Fruit fly (Drosophila melanogaster) whole organism, prepupa: ENCODE data around the gene p130CAS.

Source experiments
- CG10631 ChIP-seq: fragments of 200-800 bp; sonication (Bioruptor generic); optimal IDR thresholded peaks from 2 replicates; lab custom pipeline; 2016; ENCODE audit warnings: missing biosample characterization, missing genetic modification characterization
- CG11294 ChIP-seq: fragments of 200-800 bp; sonication (Bioruptor generic); IDR thresholded peaks from 2 replicates; pipeline ENCODE4 v1.3.6; 2022; ENCODE audit warnings: missing biosample characterization, missing genetic modification characterization
- CG11762 ChIP-seq: fragments of 200-800 bp; sonication (Bioruptor generic); optimal IDR thresholded peaks from 3 replicates; lab custom pipeline; 2016; ENCODE audit warnings: missing biosample characterization, missing genetic modification characterization; ENCODE audit not compliant: insufficient read depth
- CG11902 ChIP-seq: fragments of 200-800 bp; sonication (Bioruptor generic); optimal IDR thresholded peaks from 3 replicates; lab custom pipeline; 2016; ENCODE audit warnings: missing biosample characterization, missing genetic modification characterization
- CG1621 ChIP-seq: fragments of 200-800 bp; sonication (Bioruptor generic); optimal IDR thresholded peaks from 3 replicates; lab custom pipeline; 2018; ENCODE audit warnings: missing biosample characterization, mild to moderate bottlenecking, missing genetic modification characterization
- CG3032 ChIP-seq: fragments of 200-800 bp; optimal IDR thresholded peaks from 2 replicates; lab custom pipeline; 2019; ENCODE audit warnings: missing biosample characterization, mild to moderate bottlenecking, missing genetic modification characterization, moderate library complexity
- CG31627 ChIP-seq: fragments of 200-800 bp; sonication (Bioruptor generic); optimal IDR thresholded peaks from 3 replicates; lab custom pipeline; 2016; ENCODE audit warnings: missing biosample characterization, missing genetic modification characterization
- CG34406 ChIP-seq: fragments of 200-800 bp; sonication (Bioruptor generic); optimal IDR thresholded peaks from 3 replicates; lab custom pipeline; 2016; ENCODE audit warnings: missing biosample characterization, missing genetic modification characterization
- CG4318 ChIP-seq: fragments of 200-800 bp; sonication (Bioruptor generic); optimal IDR thresholded peaks from 3 replicates; lab custom pipeline; 2017; ENCODE audit warnings: missing biosample characterization, mild to moderate bottlenecking, missing genetic modification characterization
- CG6163 ChIP-seq: fragments of 200-800 bp; sonication (Bioruptor generic); IDR thresholded peaks from 3 replicates; pipeline ENCODE4 v1.3.6; 2022; ENCODE audit warnings: missing biosample characterization, missing genetic modification characterization
- CG6276 ChIP-seq: fragments of 200-800 bp; sonication (Bioruptor generic); optimal IDR thresholded peaks from 2 replicates; lab custom pipeline; 2017; ENCODE audit warnings: missing biosample characterization, mild to moderate bottlenecking, missing genetic modification characterization
- CG6792 ChIP-seq: fragments of 200-800 bp; sonication (Bioruptor generic); optimal IDR thresholded peaks from 3 replicates; lab custom pipeline; 2016; ENCODE audit warnings: missing biosample characterization, missing genetic modification characterization
- CG6854 ChIP-seq: fragments of 200-800 bp; sonication (Bioruptor generic); optimal IDR thresholded peaks from 2 replicates; lab custom pipeline; 2017; ENCODE audit warnings: missing biosample characterization, mild to moderate bottlenecking, missing genetic modification characterization
- CG7368 ChIP-seq: fragments of 200-800 bp; sonication (Bioruptor generic); optimal IDR thresholded peaks from 3 replicates; lab custom pipeline; 2016; ENCODE audit warnings: missing biosample characterization, missing genetic modification characterization
- CG8119 ChIP-seq: fragments of 200-800 bp; sonication (Bioruptor generic); IDR thresholded peaks from 3 replicates; pipeline ENCODE4 v1.3.6; 2022; ENCODE audit warnings: missing biosample characterization, missing genetic modification characterization
- CG8319 ChIP-seq: fragments of 200-800 bp; sonication (Bioruptor generic); optimal IDR thresholded peaks from 3 replicates; lab custom pipeline; 2016; ENCODE audit warnings: missing biosample characterization, missing genetic modification characterization
- CG8632 ChIP-seq: fragments of 200-800 bp; sonication (Bioruptor generic); optimal IDR thresholded peaks from 3 replicates; lab custom pipeline; 2016; ENCODE audit warnings: missing biosample characterization, missing genetic modification characterization
- Eip75B ChIP-seq: fragments of 200-800 bp; sonication (Bioruptor generic); optimal IDR thresholded peaks from 3 replicates; lab custom pipeline; 2016; ENCODE audit warnings: missing biosample characterization, missing genetic modification characterization
- Eip93F ChIP-seq: fragments of 200-800 bp; sonication (Bioruptor generic); optimal IDR thresholded peaks from 2 replicates; lab custom pipeline; 2016; ENCODE audit warnings: missing biosample characterization, mild to moderate bottlenecking, missing genetic modification characterization
- Ets21C ChIP-seq: fragments of 200-800 bp; sonication (Bioruptor generic); optimal IDR thresholded peaks from 3 replicates; lab custom pipeline; 2016; ENCODE audit warnings: missing biosample characterization, missing genetic modification characterization
- Ets96B ChIP-seq: fragments of 200-800 bp; optimal IDR thresholded peaks from 2 replicates; lab custom pipeline; 2019; ENCODE audit warnings: missing biosample characterization, mild to moderate bottlenecking, missing genetic modification characterization, moderate library complexity
- Gug ChIP-seq: fragments of 200-800 bp; sonication (Bioruptor generic); IDR thresholded peaks from 2 replicates; pipeline ENCODE4 v1.3.6; 2022; ENCODE audit warnings: missing biosample characterization, missing genetic modification characterization
- Hr38 ChIP-seq: sonication (Bioruptor generic); optimal IDR thresholded peaks from 2 replicates; lab custom pipeline; 2016; ENCODE audit warnings: missing biosample characterization, missing genetic modification characterization
- Hr39 ChIP-seq: fragments of 200-800 bp; sonication (Bioruptor generic); optimal IDR thresholded peaks from 2 replicates; lab custom pipeline; 2016; ENCODE audit warnings: missing biosample characterization, missing genetic modification characterization
- Smox ChIP-seq: fragments of 200-800 bp; sonication (Bioruptor generic); optimal IDR thresholded peaks from 3 replicates; lab custom pipeline; 2016; ENCODE audit warnings: missing biosample characterization, missing genetic modification characterization
- Sox102F ChIP-seq: fragments of 200-800 bp; sonication (Bioruptor generic); optimal IDR thresholded peaks from 2 replicates; lab custom pipeline; 2016; ENCODE audit warnings: missing biosample characterization, mild to moderate bottlenecking, missing genetic modification characterization
- Sox14 ChIP-seq: fragments of 200-800 bp; sonication (Bioruptor generic); optimal IDR thresholded peaks from 3 replicates; lab custom pipeline; 2016; ENCODE audit warnings: missing biosample characterization, missing genetic modification characterization
- Sox15 ChIP-seq: fragments of 200-800 bp; sonication (Bioruptor generic); optimal IDR thresholded peaks from 3 replicates; lab custom pipeline; 2016; ENCODE audit warnings: missing biosample characterization, missing genetic modification characterization
- acj6 ChIP-seq: fragments of 200-800 bp; sonication (Bioruptor generic); optimal IDR thresholded peaks from 3 replicates; lab custom pipeline; 2016; ENCODE audit warnings: missing biosample characterization, missing genetic modification characterization
- dac ChIP-seq: fragments of 200-800 bp; sonication (Bioruptor generic); optimal IDR thresholded peaks from 2 replicates; lab custom pipeline; 2017; ENCODE audit warnings: missing biosample characterization, mild to moderate bottlenecking, missing genetic modification characterization
- eg ChIP-seq: fragments of 200-800 bp; sonication (Bioruptor generic); IDR thresholded peaks from 3 replicates; pipeline ENCODE4 v1.3.6; 2022; ENCODE audit warnings: missing biosample characterization, missing genetic modification characterization
- esn ChIP-seq: fragments of 200-800 bp; sonication (Bioruptor generic); optimal IDR thresholded peaks from 2 replicates; lab custom pipeline; 2016; ENCODE audit warnings: missing biosample characterization, mild to moderate bottlenecking, missing genetic modification characterization, moderate library complexity
- fd85E ChIP-seq: fragments of 200-800 bp; sonication (Bioruptor generic); optimal IDR thresholded peaks from 3 replicates; lab custom pipeline; 2016; ENCODE audit warnings: missing biosample characterization, missing genetic modification characterization
- fkh ChIP-seq: fragments of 200-800 bp; sonication (Bioruptor generic); optimal IDR thresholded peaks from 3 replicates; lab custom pipeline; 2017; ENCODE audit warnings: missing biosample characterization, mild to moderate bottlenecking, missing genetic modification characterization, moderate library complexity
- net ChIP-seq: fragments of 200-800 bp; sonication (Bioruptor generic); optimal IDR thresholded peaks from 3 replicates; lab custom pipeline; 2016; ENCODE audit warnings: missing biosample characterization, missing genetic modification characterization
- pdm3 ChIP-seq: fragments of 200-800 bp; sonication (Bioruptor generic); optimal IDR thresholded peaks from 3 replicates; lab custom pipeline; 2016; ENCODE audit warnings: missing biosample characterization, missing genetic modification characterization
- spab ChIP-seq: fragments of 200-800 bp; sonication (Bioruptor generic); optimal IDR thresholded peaks from 2 replicates; lab custom pipeline; 2017; ENCODE audit warnings: missing biosample characterization, mild to moderate bottlenecking, missing genetic modification characterization, missing genetic modification reagents
- ss ChIP-seq, 2 experiments: fragments of 200-800 bp; sonication (Bioruptor generic); optimal IDR thresholded peaks; 2 replicates in 1 of 2; 3 replicates in 1 of 2; lab custom pipeline; 2017 to 2018; ENCODE audit warnings: mild to moderate bottlenecking in 2 of 2, missing biosample characterization in 2 of 2, missing genetic modification characterization in 2 of 2, moderate library complexity in 1 of 2
- svp ChIP-seq: fragments of 200-800 bp; sonication (Bioruptor generic); peaks from one replicate; lab custom pipeline; 2016; ENCODE audit warnings: missing biosample characterization, missing genetic modification characterization
- topi ChIP-seq: fragments of 200-800 bp; sonication (Bioruptor generic); optimal IDR thresholded peaks from 3 replicates; lab custom pipeline; 2016; ENCODE audit warnings: missing biosample characterization, missing genetic modification characterization
- vri ChIP-seq: fragments of 200-800 bp; sonication (Bioruptor generic); optimal IDR thresholded peaks from 3 replicates; lab custom pipeline; 2016; ENCODE audit warnings: missing biosample characterization, mild to moderate bottlenecking, missing genetic modification characterization

p130CAS gene

dm6 chr3L:134868-135267 is 17.8 kb upstream of the p130CAS start:
- TF ChIP-seq Ets21C (GFP tag; lab: Kevin White, UChicago) (no peak), Sox102F (no peak), CG7368 (GFP tag; lab: Kevin White, UChicago) (no peak), Sox14 (GFP tag; lab: Kevin White, UChicago) (no peak), CG34406 (GFP tag; lab: Kevin White, UChicago) (no peak), spab (GFP tag; lab: Kevin White, UChicago) (no peak), net (no peak), vri (no peak), svp (GFP tag; lab: Kevin White, UChicago) (no peak), Smox (GFP tag; lab: Kevin White, UChicago) (no peak), fkh (GFP tag; lab: Kevin White, UChicago) (no peak), Gug (GFP tag; lab: Robert Waterston, UW) (no peak), CG3032 (no peak), CG8119 (no peak), CG4318 (GFP tag; lab: Kevin White, UChicago) (no peak)

DNA sequence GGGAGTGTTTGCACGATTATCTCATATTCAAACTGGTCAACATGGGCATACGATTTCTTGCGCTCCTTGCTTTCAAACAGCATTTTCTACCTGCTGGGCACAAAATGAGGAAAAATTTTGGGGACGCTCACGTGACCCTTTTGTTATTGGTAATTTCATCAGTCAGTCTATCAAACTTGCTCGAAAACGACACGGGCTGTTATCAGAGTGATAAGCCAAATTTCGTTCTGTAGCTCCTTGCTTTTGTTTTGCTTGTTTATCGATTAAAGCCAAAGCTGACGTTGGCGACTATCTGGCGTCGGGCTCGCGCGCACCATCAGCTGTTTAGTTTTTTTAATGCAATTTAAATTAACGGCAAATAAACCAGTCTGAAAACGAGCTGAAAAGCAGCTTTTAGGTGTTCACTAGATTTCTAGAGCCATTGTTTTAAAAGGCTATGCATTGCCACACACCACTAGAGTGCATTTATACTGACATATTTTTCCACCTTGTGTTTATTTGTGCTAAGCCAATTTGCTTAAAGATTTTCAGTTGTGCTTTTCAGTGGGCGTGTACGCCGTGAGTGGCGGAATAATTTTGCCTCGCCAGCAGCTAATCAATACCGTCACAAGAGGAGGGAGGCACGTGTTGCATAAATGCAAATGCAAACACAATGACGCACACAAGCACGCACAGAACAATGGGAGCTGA is 15.9 kb upstream of the p130CAS start:
- TF ChIP-seq CG6854 (GFP tag; lab: Kevin White, UChicago) (peak; percentile 18), CG6163 (GFP tag; lab: Robert Waterston, UW) (0 out of 3 replicates have a peak, but pooled peaks have one; percentile 26), dac (GFP tag; lab: Kevin White, UChicago) (no peak), eg (GFP tag; lab: Robert Waterston, UW) (no peak), svp (GFP tag; lab: Kevin White, UChicago) (peak; percentile 47)

dm6 chr3L:137596-138169 is 15.0 kb upstream of the p130CAS start:
- no peak for TF ChIP-seq CG11762
- TF ChIP-seq ss (GFP tag; optimal IDR thresholded peaks at IDR 0.05; lab: Kevin White, UChicago), result peak in 1 of 2 experiments; percentile 38
- TF ChIP-seq Eip75B (GFP tag; lab: Kevin White, UChicago), result no peak
- TF ChIP-seq svp (GFP tag; lab: Kevin White, UChicago), result peak; percentile 52
- TF ChIP-seq CG11294 (GFP tag; lab: Robert Waterston, UW), result no peak

DNA sequence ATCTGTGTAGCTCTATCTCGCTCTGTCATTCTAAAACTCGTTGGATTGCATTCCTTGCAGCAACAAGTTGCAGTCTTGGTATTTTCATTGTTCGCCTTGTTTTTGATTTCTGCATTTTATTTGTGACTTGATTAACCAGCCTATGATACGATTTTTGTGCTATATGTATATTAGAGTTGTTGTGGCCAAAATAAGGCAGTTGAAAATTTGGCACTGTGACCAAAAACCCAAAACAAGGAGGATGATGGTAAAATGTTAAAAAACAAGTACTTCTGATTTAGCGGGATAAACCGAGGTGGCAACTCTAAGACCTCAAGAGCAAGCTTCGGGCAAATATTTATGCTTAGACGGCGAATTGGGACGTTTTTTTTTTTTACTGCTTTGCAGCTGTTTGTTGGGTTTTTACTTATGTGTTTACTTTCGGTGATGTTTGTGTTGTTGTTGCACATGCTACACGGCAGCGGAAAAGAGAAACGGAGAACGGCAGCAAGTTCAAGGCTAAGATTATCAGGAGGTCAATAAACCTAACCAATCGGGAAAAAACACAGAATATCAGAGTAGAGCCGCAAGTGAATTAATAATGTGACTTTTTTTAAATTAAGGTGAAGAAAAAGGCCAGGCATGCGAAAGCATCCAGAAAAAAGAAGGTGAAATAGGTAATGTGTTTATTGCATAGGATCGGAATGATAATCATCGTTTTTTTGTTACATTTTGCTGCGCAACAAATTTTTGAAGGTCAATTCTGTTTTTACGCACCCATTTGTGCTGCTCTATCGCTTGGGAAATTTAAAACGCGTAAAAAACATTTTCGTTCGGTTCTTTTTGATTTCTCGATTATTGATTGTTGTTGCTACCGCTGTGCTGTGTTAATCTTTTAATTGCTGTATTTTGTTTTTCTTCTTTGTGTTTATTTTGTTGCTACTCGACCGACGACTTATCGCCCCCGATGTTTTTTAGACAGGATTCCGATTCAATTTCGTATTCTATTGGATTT is 12.8 kb upstream of the p130CAS start:
- TF ChIP-seq topi (GFP tag; lab: Kevin White, UChicago) (peak; percentile 36), fkh (GFP tag; lab: Kevin White, UChicago) (peak; percentile 74), CG8632 (GFP tag; lab: Kevin White, UChicago) (no peak), Eip93F (GFP tag; lab: Kevin White, UChicago) (no peak), fd85E (no peak), pdm3 (GFP tag; lab: Kevin White, UChicago) (no peak), CG11902 (GFP tag; lab: Kevin White, UChicago) (no peak), Hr38 (GFP tag; lab: Kevin White, UChicago) (no peak), CG10631 (GFP tag; lab: Kevin White, UChicago) (peak; percentile 35), CG7368 (GFP tag; lab: Kevin White, UChicago) (no peak), net (no peak), CG6163 (GFP tag; lab: Robert Waterston, UW) (no peak), Sox15 (GFP tag; lab: Kevin White, UChicago) (no peak), CG4318 (GFP tag; lab: Kevin White, UChicago) (no peak), Ets96B (no peak), CG8319 (no peak), CG34406 (GFP tag; lab: Kevin White, UChicago) (no peak), CG31627 (GFP tag; lab: Kevin White, UChicago) (no peak), CG3032 (peak; percentile 17), Gug (GFP tag; lab: Robert Waterston, UW) (no peak), eg (GFP tag; lab: Robert Waterston, UW) (no peak), CG6792 (GFP tag; lab: Kevin White, UChicago) (peak; percentile 24), CG8119 (no peak), CG6276 (GFP tag; lab: Kevin White, UChicago) (no peak), esn (GFP tag; lab: Kevin White, UChicago) (peak; percentile 55), acj6 (no peak), Hr39 (GFP tag; lab: Kevin White, UChicago) (peak; percentile 36), CG6854 (GFP tag; lab: Kevin White, UChicago) (no peak), CG1621 (tag; lab: Kevin White, UChicago) (no peak)
